Fruit fly (Drosophila melanogaster) whole organism, embryonic: ENCODE data around the gene zye.

Source experiments
- ATbp ChIP-seq: fragments of 200-800 bp; sonication (Bioruptor generic); optimal IDR thresholded peaks from 2 replicates; lab custom pipeline; 2017; ENCODE audit warnings: missing biosample characterization, mild to moderate bottlenecking, missing genetic modification characterization, missing genetic modification reagents
- Abd-B ChIP-seq: fragments of 200-800 bp; sonication (Bioruptor generic); optimal IDR thresholded peaks from 2 replicates; lab custom pipeline; 2018; ENCODE audit warnings: missing biosample characterization, mild to moderate bottlenecking, missing genetic modification characterization, moderate library complexity
- B-H2 ChIP-seq: fragments of 200-800 bp; sonication (Bioruptor generic); optimal IDR thresholded peaks from 2 replicates; lab custom pipeline; 2018; ENCODE audit warnings: missing biosample characterization, mild to moderate bottlenecking, missing genetic modification characterization
- CG10543 ChIP-seq: fragments of 200-800 bp; sonication (Bioruptor generic); optimal IDR thresholded peaks from 3 replicates; lab custom pipeline; 2017; ENCODE audit warnings: missing biosample characterization, mild to moderate bottlenecking, missing genetic modification characterization, moderate library complexity
- CG10654 ChIP-seq: fragments of 200-800 bp; sonication (Bioruptor generic); optimal IDR thresholded peaks from 2 replicates; lab custom pipeline; 2016; ENCODE audit warnings: missing biosample characterization, missing genetic modification characterization
- CG11085 ChIP-seq: fragments of 200-800 bp; sonication (Bioruptor generic); IDR thresholded peaks from 2 replicates; pipeline ENCODE4 v1.3.6; 2022; ENCODE audit warnings: missing biosample characterization, missing genetic modification characterization
- CG1233 ChIP-seq: fragments of 200-800 bp; sonication (Bioruptor generic); optimal IDR thresholded peaks from 4 replicates; lab custom pipeline; 2018; ENCODE audit warnings: missing biosample characterization, mild to moderate bottlenecking, missing genetic modification characterization
- CG13775 ChIP-seq: fragments of 200-800 bp; sonication (Bioruptor generic); optimal IDR thresholded peaks from 3 replicates; lab custom pipeline; 2017; ENCODE audit warnings: missing biosample characterization, mild to moderate bottlenecking, missing genetic modification characterization
- CG16779 ChIP-seq: fragments of 200-800 bp; sonication (Bioruptor generic); IDR thresholded peaks from 2 replicates; pipeline ENCODE4 v1.3.6; 2022; ENCODE audit warnings: missing biosample characterization, missing genetic modification characterization
- CG18011 ChIP-seq: fragments of 200-800 bp; sonication (Bioruptor generic); optimal IDR thresholded peaks from 2 replicates; lab custom pipeline; 2017; ENCODE audit warnings: missing biosample characterization, missing genetic modification characterization, mild to moderate bottlenecking, moderate library complexity, missing genotype
- CG18599 ChIP-seq: fragments of 200-800 bp; sonication (Bioruptor generic); optimal IDR thresholded peaks from 3 replicates; lab custom pipeline; 2017; ENCODE audit warnings: missing biosample characterization, missing genetic modification characterization, mild to moderate bottlenecking, moderate library complexity, missing genetic modification reagents
- CG2202 ChIP-seq: fragments of 200-800 bp; sonication (Bioruptor generic); optimal IDR thresholded peaks from 2 replicates; lab custom pipeline; 2018; ENCODE audit warnings: missing biosample characterization, mild to moderate bottlenecking, missing genetic modification characterization
- CG2712 ChIP-seq: fragments of 200-800 bp; optimal IDR thresholded peaks from 3 replicates; lab custom pipeline; 2019; ENCODE audit warnings: missing biosample characterization, mild to moderate bottlenecking, missing genetic modification characterization, moderate library complexity
- CG2875 ChIP-seq: fragments of 200-800 bp; sonication (Bioruptor generic); optimal IDR thresholded peaks from 2 replicates; lab custom pipeline; 2017; ENCODE audit warnings: missing biosample characterization, mild to moderate bottlenecking, missing genetic modification characterization, missing genetic modification reagents
- CG2889 ChIP-seq: fragments of 200-800 bp; sonication (Bioruptor generic); IDR thresholded peaks from 3 replicates; pipeline ENCODE4 v1.3.6; 2022; ENCODE audit warnings: missing biosample characterization, missing genetic modification characterization
- CG30020 ChIP-seq: fragments of 200-800 bp; optimal IDR thresholded peaks from 2 replicates; lab custom pipeline; 2019; ENCODE audit warnings: missing biosample characterization, mild to moderate bottlenecking, missing genetic modification characterization, moderate library complexity
- CG34376 ChIP-seq: fragments of 200-800 bp; sonication (Bioruptor generic); optimal IDR thresholded peaks from 2 replicates; lab custom pipeline; 2018; ENCODE audit warnings: missing biosample characterization, mild to moderate bottlenecking, missing genetic modification characterization
- CG6683 ChIP-seq: fragments of 200-800 bp; sonication (Bioruptor generic); optimal IDR thresholded peaks from 2 replicates; lab custom pipeline; 2017; ENCODE audit warnings: missing biosample characterization, mild to moderate bottlenecking, missing genetic modification characterization, missing genetic modification reagents
- CG9817 ChIP-seq: fragments of 200-800 bp; sonication (Bioruptor generic); optimal IDR thresholded peaks from 2 replicates; lab custom pipeline; 2018; ENCODE audit warnings: missing biosample characterization, mild to moderate bottlenecking, missing genetic modification characterization, moderate library complexity
- Chrac-16 ChIP-seq: fragments of 200-800 bp; sonication (Bioruptor generic); optimal IDR thresholded peaks from 3 replicates; lab custom pipeline; 2016; ENCODE audit warnings: missing biosample characterization, missing genetic modification characterization
- Dref ChIP-seq: fragments of 200-800 bp; sonication (Bioruptor generic); IDR thresholded peaks from 2 replicates; pipeline ENCODE4 v1.3.6; 2022; ENCODE audit warnings: missing biosample characterization, missing genetic modification characterization
- E2f1 ChIP-seq: fragments of 200-800 bp; sonication (Bioruptor generic); IDR thresholded peaks from 2 replicates; pipeline ENCODE4 v1.3.6; 2022; ENCODE audit warnings: missing biosample characterization, missing genetic modification characterization
- E2f2 ChIP-seq: fragments of 200-800 bp; sonication (Bioruptor generic); IDR thresholded peaks from 2 replicates; pipeline ENCODE4 v1.3.6; 2022; ENCODE audit warnings: missing biosample characterization, missing genetic modification characterization
- Elba2 ChIP-seq: fragments of 200-800 bp; sonication (Bioruptor generic); optimal IDR thresholded peaks from 3 replicates; lab custom pipeline; 2016; ENCODE audit warnings: missing biosample characterization, missing genetic modification characterization
- HLHmδ ChIP-seq: fragments of 200-800 bp; sonication (Bioruptor generic); optimal IDR thresholded peaks from 2 replicates; lab custom pipeline; 2018; ENCODE audit warnings: missing biosample characterization, mild to moderate bottlenecking, missing genetic modification characterization, moderate library complexity
- Hmx ChIP-seq: fragments of 200-800 bp; sonication (Bioruptor generic); optimal IDR thresholded peaks from 2 replicates; lab custom pipeline; 2016; ENCODE audit warnings: missing biosample characterization, missing genetic modification characterization
- Rfx ChIP-seq: fragments of 200-800 bp; sonication (Bioruptor generic); IDR thresholded peaks from 2 replicates; pipeline ENCODE4 v1.3.6; 2022; ENCODE audit warnings: missing biosample characterization, missing genetic modification characterization
- Taf1 ChIP-seq: fragments of 200-800 bp; sonication (Bioruptor generic); IDR thresholded peaks from 2 replicates; pipeline ENCODE4 v1.3.6; 2022; ENCODE audit warnings: missing biosample characterization, missing genetic modification characterization
- Trl ChIP-seq, 3 experiments: fragments of >200 bp in 2 of 3; fragments of 200-800 bp in 1 of 3; sonication (Bioruptor generic) in 1 of 3; optimal IDR thresholded peaks; 2 replicates in 1 of 3; 3 replicates in 2 of 3; lab custom pipeline; 2016 to 2017; ENCODE audit warnings: missing biosample characterization in 1 of 3, missing genetic modification characterization in 1 of 3
- ac ChIP-seq: fragments of 200-800 bp; sonication (Bioruptor generic); optimal IDR thresholded peaks from 3 replicates; lab custom pipeline; 2017; ENCODE audit warnings: missing biosample characterization, mild to moderate bottlenecking, missing genetic modification characterization
- bcd ChIP-seq: fragments of 200-800 bp; sonication (Bioruptor generic); optimal IDR thresholded peaks from 2 replicates; lab custom pipeline; 2017; ENCODE audit warnings: missing biosample characterization, mild to moderate bottlenecking, missing genetic modification characterization
- bowl ChIP-seq: fragments of 200-800 bp; sonication (Bioruptor generic); IDR thresholded peaks from 2 replicates; pipeline ENCODE4 v1.3.6; 2022; ENCODE audit warnings: missing biosample characterization, missing genetic modification characterization
- chif ChIP-seq, 2 experiments: fragments of 200-800 bp; sonication (Bioruptor generic); optimal IDR thresholded peaks; 3 replicates each; lab custom pipeline; 2016; ENCODE audit warnings: missing biosample characterization in 2 of 2, missing genetic modification characterization in 2 of 2
- dysf ChIP-seq: fragments of 200-800 bp; sonication (Bioruptor generic); IDR thresholded peaks from 3 replicates; pipeline ENCODE4 v1.3.6; 2022; ENCODE audit warnings: missing biosample characterization, missing genetic modification characterization
- en ChIP-seq: fragments of 200-800 bp; sonication (Bioruptor generic); optimal IDR thresholded peaks from 2 replicates; lab custom pipeline; 2016; ENCODE audit warnings: missing biosample characterization, missing genetic modification characterization
- eve ChIP-seq, 2 experiments: fragments of >200 bp; optimal IDR thresholded peaks; 2 replicates each; lab custom pipeline; 2017; ENCODE audit warnings: missing biosample characterization in 2 of 2, missing genetic modification characterization in 2 of 2
- exex ChIP-seq: fragments of 200-800 bp; sonication (Bioruptor generic); optimal IDR thresholded peaks from 4 replicates; lab custom pipeline; 2018; ENCODE audit warnings: missing biosample characterization, mild to moderate bottlenecking, missing genetic modification characterization, moderate library complexity
- gfzf ChIP-seq: fragments of 200-800 bp; sonication (Bioruptor generic); optimal IDR thresholded peaks from 2 replicates; lab custom pipeline; 2016; ENCODE audit warnings: missing biosample characterization, mild to moderate bottlenecking, missing genetic modification characterization, moderate library complexity
- grn ChIP-seq: fragments of 200-800 bp; sonication (Bioruptor generic); optimal IDR thresholded peaks from 3 replicates; lab custom pipeline; 2017; ENCODE audit warnings: missing biosample characterization, missing genetic modification characterization
- h ChIP-seq: fragments of >200 bp; optimal IDR thresholded peaks from 2 replicates; lab custom pipeline; 2017
- kni ChIP-seq: fragments of 200-800 bp; sonication (Bioruptor generic); optimal IDR thresholded peaks from 3 replicates; lab custom pipeline; 2017; ENCODE audit warnings: mild to moderate bottlenecking, missing biosample characterization, missing genetic modification reagents, missing genetic modification characterization
- knrl ChIP-seq: fragments of 200-800 bp; sonication (Bioruptor generic); IDR thresholded peaks from 3 replicates; pipeline ENCODE4 v1.3.6; 2022; ENCODE audit warnings: missing biosample characterization, missing genetic modification characterization; ENCODE audit not compliant: partially characterized antibody
- lbe ChIP-seq: fragments of 200-800 bp; sonication (Bioruptor generic); optimal IDR thresholded peaks from 2 replicates; lab custom pipeline; 2016; ENCODE audit warnings: missing biosample characterization, mild to moderate bottlenecking, missing genetic modification characterization
- mirr ChIP-seq: fragments of 200-800 bp; sonication (Bioruptor generic); optimal IDR thresholded peaks from 3 replicates; lab custom pipeline; 2018; ENCODE audit warnings: missing biosample characterization, mild to moderate bottlenecking, missing genetic modification characterization
- mld ChIP-seq: fragments of 200-800 bp; sonication (Bioruptor generic); IDR thresholded peaks from 3 replicates; pipeline ENCODE4 v1.3.6; 2022; ENCODE audit warnings: missing biosample characterization, missing genetic modification characterization; ENCODE audit not compliant: partially characterized antibody
- repo ChIP-seq: fragments of 200-800 bp; sonication (Bioruptor generic); optimal IDR thresholded peaks from 2 replicates; lab custom pipeline; 2016; ENCODE audit warnings: missing biosample characterization, missing genetic modification characterization
- stwl ChIP-seq: fragments of 200-800 bp; sonication (Bioruptor generic); optimal IDR thresholded peaks from 3 replicates; lab custom pipeline; 2018; ENCODE audit warnings: missing biosample characterization, mild to moderate bottlenecking, missing genetic modification characterization, moderate library complexity
- trh ChIP-seq: fragments of 200-800 bp; sonication (Bioruptor generic); optimal IDR thresholded peaks from 2 replicates; lab custom pipeline; 2016; ENCODE audit warnings: missing biosample characterization, missing genetic modification characterization
- wdn ChIP-seq: fragments of 200-800 bp; sonication (Bioruptor generic); IDR thresholded peaks from 2 replicates; pipeline ENCODE4 v1.3.6; 2022; ENCODE audit warnings: missing biosample characterization, missing genetic modification characterization

Gene zye

DNA sequence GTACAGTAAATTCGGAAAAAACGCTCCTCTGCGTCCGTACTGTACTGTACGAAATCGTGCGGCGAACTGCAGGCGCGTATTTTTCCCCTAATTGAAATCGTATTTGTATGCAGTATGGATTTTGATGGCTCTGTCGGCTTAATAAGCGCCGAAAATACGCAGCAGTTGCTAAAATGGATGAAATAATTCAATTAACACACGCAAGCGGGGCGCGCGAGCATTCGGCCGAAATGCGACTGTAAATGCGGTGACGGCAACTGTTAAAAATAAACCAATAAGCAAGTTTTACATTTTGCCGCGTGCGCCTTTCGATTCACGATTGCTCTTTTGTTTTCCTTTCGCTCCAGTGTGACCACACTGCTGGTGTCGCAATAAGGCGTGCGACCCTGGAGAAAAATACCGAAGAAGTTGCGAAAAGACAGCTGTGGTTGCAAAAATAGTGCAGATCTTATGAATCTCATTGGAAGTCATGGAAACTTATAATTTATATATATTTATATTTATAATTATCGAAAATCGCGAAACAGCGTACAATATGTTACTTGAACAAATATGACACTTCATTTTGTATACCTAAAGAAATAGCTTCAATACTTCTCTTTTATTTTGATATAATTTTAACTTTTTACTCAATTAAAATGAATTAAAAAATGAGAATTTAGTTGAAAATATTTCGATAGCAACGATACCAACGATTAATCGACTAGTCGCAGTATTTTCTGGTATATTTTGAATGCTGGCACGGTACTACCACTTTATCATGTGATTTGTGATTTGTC lies 59.8 kb downstream of the zye start, which contains the start of the genes CG32428 and CG5969 (continued):
- TF ChIP-seq CG9817 (tag; lab: Kevin White, UChicago) (peak; percentile 70), Dref (GFP tag; lab: Robert Waterston, UW) (peak; percentile 38; the same call in 1 of the 2 replicates), bowl (GFP tag; lab: Robert Waterston, UW) (no peak), CG18011 (GFP tag; lab: Kevin White, UChicago) (no peak), mirr (peak; percentile 29), CG10654 (GFP tag; lab: Kevin White, UChicago) (no peak), stwl (tag; lab: Kevin White, UChicago) (peak; percentile 59), E2f1 (GFP tag; lab: Robert Waterston, UW) (peak; percentile 60; the same call in 1 of the 2 replicates), repo (GFP tag; lab: Kevin White, UChicago) (no peak), wdn (GFP tag; lab: Robert Waterston, UW) (0 out of 2 replicates have a peak, but pooled peaks have one; percentile 43), CG2712 (tag; lab: Kevin White, UChicago) (peak; percentile 69), CG13775 (GFP tag; lab: Kevin White, UChicago) (peak; percentile 58), en (GFP tag; lab: Kevin White, UChicago) (no peak), CG6683 (no peak), CG2875 (GFP tag; lab: Kevin White, UChicago) (no peak), kni (no peak), Hmx (GFP tag; lab: Kevin White, UChicago) (no peak), knrl (no peak), Chrac-16 (GFP tag; lab: Kevin White, UChicago) (peak; percentile 27), B-H2 (GFP tag; lab: Kevin White, UChicago) (no peak), chif (GFP tag; optimal IDR thresholded peaks at IDR 0.05; lab: Kevin White, UChicago) (no peak), CG2889 (GFP tag; lab: Robert Waterston, UW) (no peak; the same call in 2 of the 3 replicates), bcd (GFP tag; lab: Kevin White, UChicago) (peak; percentile 56), CG11085 (GFP tag; lab: Robert Waterston, UW) (peak; percentile 41; the same call in 1 of the 2 replicates), CG1233 (GFP tag; lab: Kevin White, UChicago) (peak; percentile 46), CG16779 (GFP tag; lab: Robert Waterston, UW) (no peak), grn (GFP tag; lab: Kevin White, UChicago) (no peak), CG18599 (peak; percentile 77), CG2202 (tag; lab: Kevin White, UChicago) (no peak), ac (GFP tag; lab: Kevin White, UChicago) (no peak), mld (GFP tag; lab: Robert Waterston, UW) (no peak), HLHmδ (GFP tag; lab: Kevin White, UChicago) (peak; percentile 34), CG10543 (GFP tag; lab: Kevin White, UChicago) (no peak), CG30020 (tag; lab: Kevin White, UChicago) (peak; percentile 65), dysf (GFP tag; lab: Robert Waterston, UW) (peak; percentile 67), Rfx (peak; percentile 81), gfzf (GFP tag; lab: Kevin White, UChicago) (peak; percentile 75), eve (GFP tag; optimal IDR thresholded peaks at IDR 0.05; lab: Kevin White, UChicago) (no peak), trh (GFP tag; lab: Kevin White, UChicago) (no peak), Trl (optimal IDR thresholded peaks at IDR 0.05; lab: Kevin White, UChicago) (no peak), Trl (GFP tag; optimal IDR thresholded peaks at IDR 0.05; lab: Kevin White, UChicago) (no peak), Taf1 (GFP tag; lab: Robert Waterston, UW) (peak; percentile 49), CG34376 (GFP tag; lab: Kevin White, UChicago) (peak; percentile 26), exex (tag; lab: Kevin White, UChicago) (peak; percentile 8), h (no peak), ATbp (GFP tag; lab: Kevin White, UChicago) (no peak), E2f2 (GFP tag; lab: Robert Waterston, UW) (peak; percentile 69), lbe (GFP tag; lab: Kevin White, UChicago) (peak; percentile 54), Elba2 (GFP tag; lab: Kevin White, UChicago) (peak; percentile 87), Abd-B (GFP tag; lab: Kevin White, UChicago) (peak; percentile 65)
